Worm (Caenorhabditis elegans): ENCODE results near the gene srsy-2.

The srsy-2 gene

ce11 chrII:6236093-6236945 is 9.4 kb upstream of the srsy-2 start:
- TF ChIP-seq ceh-24 (tag; optimal IDR thresholded peaks at IDR 0.05) (no peak), ceh-30 (tag; optimal IDR thresholded peaks at IDR 0.05) (no peak), elt-4 (tag; optimal IDR thresholded peaks at IDR 0.05) (no peak), hlh-6 (tag; optimal IDR thresholded peaks at IDR 0.05) (no peak), hlh-13 (GFP tag; optimal IDR thresholded peaks at IDR 0.05) (no peak), ceh-34 (tag; optimal IDR thresholded peaks at IDR 0.05) (peak; percentile 11), pat-9 (tag; optimal IDR thresholded peaks at IDR 0.05) (no peak), tbx-2 (tag; optimal IDR thresholded peaks at IDR 0.05) (peak; percentile 33), npax-4 (tag; optimal IDR thresholded peaks at IDR 0.05) (no peak), ceh-6 (GFP tag; optimal IDR thresholded peaks at IDR 0.05) (no peak), eyg-1 (tag; optimal IDR thresholded peaks at IDR 0.05) (no peak), ceh-9 (tag; optimal IDR thresholded peaks at IDR 0.05) (no peak), ceh-18 (tag; optimal IDR thresholded peaks at IDR 0.05) (peak; percentile 62), hlh-30 (tag; optimal IDR thresholded peaks at IDR 0.05; ENCODE audit: insufficient read depth) (peak; percentile 45)

- TF ChIP-seq pag-3 (tag; optimal IDR thresholded peaks at IDR 0.05; ENCODE audit: borderline replicate concordance) (no peak), gmeb-2 (tag; optimal IDR thresholded peaks at IDR 0.05) (no peak), sox-4 (tag; optimal IDR thresholded peaks at IDR 0.05) (no peak), nhr-232 (tag; optimal IDR thresholded peaks at IDR 0.05) (no peak)
Measured at ce11 chrII:6235432-6236092, 8.7 kb upstream of the srsy-2 start, which contains the start of gene T24H7.9. TSS of gene T24H7.9 (minus strand) at chrII:6235505.

ce11 chrII:6230116-6230515 is 3.2 kb upstream of the srsy-2 start:
- TF ChIP-seq ama-1 (optimal IDR thresholded peaks at IDR 0.05): no peak
- peak; percentile 61 for TF ChIP-seq unc-42 (tag; optimal IDR thresholded peaks at IDR 0.05)

ce11 chrII:6223755-6224154 is 3.1 kb downstream of the srsy-2 start:
- TF ChIP-seq hlh-30 (tag; optimal IDR thresholded peaks at IDR 0.05; ENCODE audit: insufficient read depth): no peak
- TF ChIP-seq dmd-4 (tag; optimal IDR thresholded peaks at IDR 0.05; ENCODE audit: borderline replicate concordance): no peak
- no peak for TF ChIP-seq ceh-19 (GFP tag; optimal IDR thresholded peaks at IDR 0.05)
- no peak for TF ChIP-seq elt-4 (tag; optimal IDR thresholded peaks at IDR 0.05)
- TF ChIP-seq fkh-6 (tag; optimal IDR thresholded peaks at IDR 0.05): no peak
- no peak for TF ChIP-seq ceh-14 (tag; optimal IDR thresholded peaks at IDR 0.05)
- TF ChIP-seq madf-2 (tag; optimal IDR thresholded peaks at IDR 0.05): no peak
- no peak for TF ChIP-seq ceh-34 (tag; optimal IDR thresholded peaks at IDR 0.05)
- no peak for TF ChIP-seq zip-5 (tag; optimal IDR thresholded peaks at IDR 0.05)
- no peak for TF ChIP-seq tbx-7 (tag; optimal IDR thresholded peaks at IDR 0.05)
- TF ChIP-seq ceh-6 (GFP tag; optimal IDR thresholded peaks at IDR 0.05): no peak
- TF ChIP-seq pax-1 (tag; optimal IDR thresholded peaks at IDR 0.05): no peak
- no peak for TF ChIP-seq ceh-30 (tag; optimal IDR thresholded peaks at IDR 0.05)
- TF ChIP-seq pat-9 (tag; optimal IDR thresholded peaks at IDR 0.05): no peak
- TF ChIP-seq lin-11 (tag; optimal IDR thresholded peaks at IDR 0.05): no peak
- no peak for TF ChIP-seq unc-3 (GFP tag; conservative IDR thresholded peaks at IDR 0.05)
- no peak for TF ChIP-seq unc-3 (tag; optimal IDR thresholded peaks at IDR 0.05)

- TF ChIP-seq npax-4 (tag; optimal IDR thresholded peaks at IDR 0.05): no peak
- TF ChIP-seq odd-2 (tag; optimal IDR thresholded peaks at IDR 0.05): no peak
- TF ChIP-seq hlh-30 (tag; optimal IDR thresholded peaks at IDR 0.05; ENCODE audit: insufficient read depth): no peak
Measured at ce11 chrII:6222558-6222957, 4.3 kb downstream of the srsy-2 start, which contains the start of gene C30B5.6. TSS of gene C30B5.6 (minus strand) at chrII:6222658.

All from whole organism, late embryonic.